Fruit fly (Drosophila melanogaster) whole organism, embryonic: Measurements from ENCODE around the gene temp.
A peak's percentile ranks its signal among the peaks of the same experiment; 100 is the strongest.

Source experiments
- Adf1 ChIP-seq: fragments of 200-800 bp; sonication (Bioruptor generic); IDR thresholded peaks from 2 replicates; pipeline ENCODE4 v1.3.6; 2022; ENCODE audit warnings: missing biosample characterization, missing genetic modification characterization
- CG10654 ChIP-seq: fragments of 200-800 bp; sonication (Bioruptor generic); optimal IDR thresholded peaks from 2 replicates; lab custom pipeline; 2016; ENCODE audit warnings: missing biosample characterization, missing genetic modification characterization
- CG11504 ChIP-seq: fragments of 200-800 bp; sonication (Bioruptor generic); optimal IDR thresholded peaks from 3 replicates; lab custom pipeline; 2019; ENCODE audit warnings: missing biosample characterization, mild to moderate bottlenecking, missing genetic modification characterization, moderate library complexity
- CG12104 ChIP-seq: fragments of 200-800 bp; sonication (Bioruptor generic); optimal IDR thresholded peaks from 3 replicates; lab custom pipeline; 2016; ENCODE audit warnings: missing biosample characterization, missing genetic modification characterization
- CG14965 ChIP-seq: fragments of 200-800 bp; sonication (Bioruptor generic); optimal IDR thresholded peaks from 2 replicates; lab custom pipeline; 2016; ENCODE audit warnings: missing biosample characterization, missing genetic modification characterization, borderline replicate concordance
- CG1602 ChIP-seq: fragments of 200-800 bp; sonication (Bioruptor generic); optimal IDR thresholded peaks from 3 replicates; lab custom pipeline; 2016; ENCODE audit warnings: missing biosample characterization, missing genetic modification characterization
- CG17328 ChIP-seq: fragments of 200-800 bp; sonication (Bioruptor generic); IDR thresholded peaks from 2 replicates; pipeline ENCODE4 v1.3.6; 2022; ENCODE audit warnings: missing biosample characterization, missing genetic modification characterization
- CG1792 ChIP-seq: fragments of 200-800 bp; sonication (Bioruptor generic); optimal IDR thresholded peaks from 2 replicates; lab custom pipeline; 2016; ENCODE audit warnings: missing biosample characterization, missing genetic modification characterization
- CG18764 ChIP-seq: fragments of 200-800 bp; sonication (Bioruptor generic); optimal IDR thresholded peaks from 3 replicates; lab custom pipeline; 2016; ENCODE audit warnings: missing biosample characterization, missing genetic modification characterization
- CG42726 ChIP-seq: fragments of 200-800 bp; sonication (Bioruptor generic); IDR thresholded peaks from 2 replicates; pipeline ENCODE4 v1.3.6; 2022; ENCODE audit warnings: missing biosample characterization, missing genetic modification characterization; ENCODE audit not compliant: partially characterized antibody
- CG6175 ChIP-seq: fragments of 200-800 bp; sonication (Bioruptor generic); IDR thresholded peaks from 3 replicates; pipeline ENCODE4 v1.3.6; 2022; ENCODE audit warnings: missing biosample characterization, missing genetic modification characterization
- CG6272 ChIP-seq: fragments of 200-800 bp; sonication (Bioruptor generic); IDR thresholded peaks from 2 replicates; pipeline ENCODE4 v1.3.6; 2022; ENCODE audit warnings: missing biosample characterization, missing genetic modification characterization
- CG7271 ChIP-seq: fragments of 200-800 bp; sonication (Bioruptor generic); optimal IDR thresholded peaks from 2 replicates; lab custom pipeline; 2018; ENCODE audit warnings: missing biosample characterization, mild to moderate bottlenecking, missing genetic modification characterization, moderate library complexity
- CG7786 ChIP-seq: fragments of 200-800 bp; sonication (Bioruptor generic); optimal IDR thresholded peaks from 2 replicates; lab custom pipeline; 2016; ENCODE audit warnings: missing biosample characterization, missing genetic modification characterization
- CG7928 ChIP-seq: fragments of 200-800 bp; sonication (Bioruptor generic); optimal IDR thresholded peaks from 2 replicates; lab custom pipeline; 2017; ENCODE audit warnings: missing biosample characterization, mild to moderate bottlenecking, missing genetic modification characterization
- CG8290 ChIP-seq, 3 experiments: fragments of 200-800 bp; sonication (Bioruptor generic); optimal IDR thresholded peaks; 2 replicates each; lab custom pipeline; 2016 to 2019; ENCODE audit warnings: missing biosample characterization in 3 of 3, missing genetic modification characterization in 3 of 3, mild to moderate bottlenecking in 2 of 3, moderate library complexity in 1 of 3
- CTCF ChIP-seq: fragments of 200-800 bp; sonication (Bioruptor generic); optimal IDR thresholded peaks from 2 replicates; lab custom pipeline; 2017; ENCODE audit warnings: missing biosample characterization, mild to moderate bottlenecking, missing genetic modification characterization, moderate library complexity
- CrebB ChIP-seq: fragments of 200-800 bp; sonication (Bioruptor generic); optimal IDR thresholded peaks from 3 replicates; lab custom pipeline; 2018; ENCODE audit warnings: missing biosample characterization, mild to moderate bottlenecking, missing genetic modification characterization
- Dad ChIP-seq: fragments of 200-800 bp; sonication (Bioruptor generic); optimal IDR thresholded peaks from 3 replicates; lab custom pipeline; 2016; ENCODE audit warnings: missing biosample characterization, missing genetic modification characterization
- Deaf1 ChIP-seq: fragments of 200-800 bp; optimal IDR thresholded peaks from 3 replicates; lab custom pipeline; 2019; ENCODE audit warnings: missing biosample characterization, mild to moderate bottlenecking, missing genetic modification characterization, moderate library complexity
- Drgx ChIP-seq: fragments of 200-800 bp; sonication (Bioruptor generic); IDR thresholded peaks from 2 replicates; pipeline ENCODE4 v1.3.6; 2022; ENCODE audit warnings: missing biosample characterization, missing genetic modification characterization
- Hmx ChIP-seq: fragments of 200-800 bp; sonication (Bioruptor generic); optimal IDR thresholded peaks from 2 replicates; lab custom pipeline; 2016; ENCODE audit warnings: missing biosample characterization, missing genetic modification characterization
- Opbp ChIP-seq: fragments of 200-800 bp; sonication (Bioruptor generic); IDR thresholded peaks from 3 replicates; pipeline ENCODE4 v1.3.6; 2022; ENCODE audit warnings: missing biosample characterization, missing genetic modification characterization; ENCODE audit not compliant: partially characterized antibody
- Sox102F ChIP-seq: fragments of 200-800 bp; sonication (Bioruptor generic); optimal IDR thresholded peaks from 2 replicates; lab custom pipeline; 2018; ENCODE audit warnings: missing biosample characterization, mild to moderate bottlenecking, missing genetic modification characterization, moderate library complexity
- Trl ChIP-seq, 3 experiments: fragments of >200 bp in 2 of 3; fragments of 200-800 bp in 1 of 3; sonication (Bioruptor generic) in 1 of 3; optimal IDR thresholded peaks; 2 replicates in 1 of 3; 3 replicates in 2 of 3; lab custom pipeline; 2016 to 2017; ENCODE audit warnings: missing biosample characterization in 1 of 3, missing genetic modification characterization in 1 of 3
- ap ChIP-seq: fragments of 200-800 bp; sonication (Bioruptor generic); IDR thresholded peaks from 2 replicates; pipeline ENCODE4 v1.3.6; 2022; ENCODE audit warnings: missing biosample characterization, missing genetic modification characterization
- ara ChIP-seq: fragments of 200-800 bp; sonication (Bioruptor generic); IDR thresholded peaks from 2 replicates; pipeline ENCODE4 v1.3.6; 2022; ENCODE audit warnings: missing biosample characterization, missing genetic modification characterization
- bbx ChIP-seq: fragments of 200-800 bp; sonication (Bioruptor generic); IDR thresholded peaks from 2 replicates; pipeline ENCODE4 v1.3.6; 2022; ENCODE audit warnings: missing biosample characterization, missing genetic modification characterization; ENCODE audit not compliant: partially characterized antibody
- chm ChIP-seq: fragments of 200-800 bp; sonication (Bioruptor generic); IDR thresholded peaks from 2 replicates; pipeline ENCODE4 v1.3.6; 2022; ENCODE audit warnings: missing biosample characterization, missing genetic modification characterization
- ci ChIP-seq: fragments of 200-800 bp; sonication (Bioruptor generic); IDR thresholded peaks from 3 replicates; pipeline ENCODE4 v1.3.6; 2022; ENCODE audit warnings: missing biosample characterization, missing genetic modification characterization
- croc ChIP-seq: fragments of 200-800 bp; sonication (Bioruptor generic); conservative IDR thresholded peaks from 3 replicates; pipeline ENCODE4 v1.3.6; 2022; ENCODE audit warnings: missing biosample characterization, missing genetic modification characterization
- dmrt11E ChIP-seq: fragments of 200-800 bp; sonication (Bioruptor generic); optimal IDR thresholded peaks from 3 replicates; lab custom pipeline; 2018; ENCODE audit warnings: missing biosample characterization, mild to moderate bottlenecking, missing genetic modification characterization, moderate library complexity
- grn ChIP-seq: fragments of 200-800 bp; sonication (Bioruptor generic); optimal IDR thresholded peaks from 3 replicates; lab custom pipeline; 2017; ENCODE audit warnings: missing biosample characterization, missing genetic modification characterization
- gsb ChIP-seq: fragments of 200-800 bp; sonication (Bioruptor generic); IDR thresholded peaks from 2 replicates; pipeline ENCODE4 v1.3.6; 2022; ENCODE audit warnings: missing biosample characterization, missing genetic modification characterization
- h ChIP-seq: fragments of >200 bp; optimal IDR thresholded peaks from 2 replicates; lab custom pipeline; 2017
- hth ChIP-seq: fragments of >200 bp; optimal IDR thresholded peaks from 2 replicates; lab custom pipeline; 2017; ENCODE audit warnings: inconsistent platforms
- kni ChIP-seq: fragments of 200-800 bp; sonication (Bioruptor generic); optimal IDR thresholded peaks from 3 replicates; lab custom pipeline; 2017; ENCODE audit warnings: mild to moderate bottlenecking, missing biosample characterization, missing genetic modification reagents, missing genetic modification characterization
- nau ChIP-seq: fragments of 200-800 bp; sonication (Bioruptor generic); optimal IDR thresholded peaks from 3 replicates; lab custom pipeline; 2017; ENCODE audit warnings: missing biosample characterization, mild to moderate bottlenecking, missing genetic modification characterization, missing genetic modification reagents
- org-1 ChIP-seq: fragments of 200-800 bp; sonication (Bioruptor generic); optimal IDR thresholded peaks from 2 replicates; lab custom pipeline; 2017; ENCODE audit warnings: missing biosample characterization, missing genetic modification characterization
- peb ChIP-seq: fragments of 200-800 bp; sonication (Bioruptor generic); IDR thresholded peaks from 2 replicates; pipeline ENCODE4 v1.3.6; 2022; ENCODE audit warnings: missing biosample characterization, missing genetic modification characterization
- pho ChIP-seq: fragments of 200-800 bp; sonication (Bioruptor generic); optimal IDR thresholded peaks from 2 replicates; lab custom pipeline; 2016; ENCODE audit warnings: missing biosample characterization, missing genetic modification characterization
- pros ChIP-seq: fragments of 200-800 bp; sonication (Bioruptor generic); optimal IDR thresholded peaks from 3 replicates; lab custom pipeline; 2019; ENCODE audit warnings: missing biosample characterization, mild to moderate bottlenecking, missing genetic modification characterization, moderate library complexity
- repo ChIP-seq: fragments of 200-800 bp; sonication (Bioruptor generic); optimal IDR thresholded peaks from 2 replicates; lab custom pipeline; 2016; ENCODE audit warnings: missing biosample characterization, missing genetic modification characterization
- ro ChIP-seq: fragments of 200-800 bp; sonication (Bioruptor generic); IDR thresholded peaks from 2 replicates; pipeline ENCODE4 v1.3.6; 2022; ENCODE audit warnings: missing biosample characterization, missing genetic modification characterization
- salm ChIP-seq: fragments of 200-800 bp; sonication (Bioruptor generic); optimal IDR thresholded peaks from 2 replicates; lab custom pipeline; 2018; ENCODE audit warnings: missing biosample characterization, mild to moderate bottlenecking, missing genetic modification characterization
- tll ChIP-seq, 2 experiments: fragments of 200-800 bp in 1 of 2; fragments of >200 bp in 1 of 2; sonication (Bioruptor generic) in 1 of 2; optimal IDR thresholded peaks; 2 replicates each; lab custom pipeline; 2017 to 2019; ENCODE audit warnings: missing biosample characterization in 2 of 2, missing genetic modification characterization in 2 of 2, mild to moderate bottlenecking in 1 of 2, moderate library complexity in 1 of 2
- toy ChIP-seq: fragments of 200-800 bp; sonication (Bioruptor generic); IDR thresholded peaks from 2 replicates; pipeline ENCODE4 v1.3.6; 2022; ENCODE audit warnings: missing biosample characterization, missing genetic modification characterization
- unc-4 ChIP-seq: fragments of 200-800 bp; sonication (Bioruptor generic); IDR thresholded peaks from 2 replicates; pipeline ENCODE4 v1.3.6; 2022; ENCODE audit warnings: missing biosample characterization, missing genetic modification characterization; ENCODE audit not compliant: partially characterized antibody
- vnd ChIP-seq: fragments of 200-800 bp; sonication (Bioruptor generic); IDR thresholded peaks from 3 replicates; pipeline ENCODE4 v1.3.6; 2022; ENCODE audit warnings: missing biosample characterization, missing genetic modification characterization; ENCODE audit not compliant: partially characterized antibody
- wdn ChIP-seq: fragments of 200-800 bp; sonication (Bioruptor generic); IDR thresholded peaks from 2 replicates; pipeline ENCODE4 v1.3.6; 2022; ENCODE audit warnings: missing biosample characterization, missing genetic modification characterization
- yki ChIP-seq: fragments of >200 bp; optimal IDR thresholded peaks from 3 replicates; lab custom pipeline; 2018
- z ChIP-seq: fragments of 200-800 bp; sonication (Bioruptor generic); IDR thresholded peaks from 3 replicates; pipeline ENCODE4 v1.3.6; 2022; ENCODE audit warnings: missing biosample characterization, missing genetic modification characterization

The temp gene

dm6 chrX:2305842-2306300, 43.6 kb upstream of the temp start (continued):
- no peak for TF ChIP-seq CG17328 (GFP tag; lab: Robert Waterston, UW)
- no peak for TF ChIP-seq Hmx (GFP tag; lab: Kevin White, UChicago)
- TF ChIP-seq ro (GFP tag; lab: Robert Waterston, UW) = no peak
- TF ChIP-seq CG8290 (GFP tag; optimal IDR thresholded peaks at IDR 0.05; lab: Kevin White, UChicago) = no peak
- no peak for TF ChIP-seq CG8290 (tag; optimal IDR thresholded peaks at IDR 0.05; lab: Kevin White, UChicago)
- no peak for TF ChIP-seq croc
- TF ChIP-seq peb (GFP tag; lab: Robert Waterston, UW) = no peak
- TF ChIP-seq Drgx (GFP tag; lab: Robert Waterston, UW) = no peak
- TF ChIP-seq org-1 (GFP tag; lab: Kevin White, UChicago) = no peak
- peak; percentile 91 to 96 for TF ChIP-seq Trl (optimal IDR thresholded peaks at IDR 0.05; lab: Kevin White, UChicago)
- TF ChIP-seq Trl (GFP tag; optimal IDR thresholded peaks at IDR 0.05; lab: Kevin White, UChicago) = no peak
- no peak for TF ChIP-seq CG10654 (GFP tag; lab: Kevin White, UChicago)
- TF ChIP-seq CG6272 = no peak
- peak; percentile 72 for TF ChIP-seq yki (lab: Kevin White, UChicago)
- no peak for TF ChIP-seq CrebB (tag; lab: Kevin White, UChicago)
- TF ChIP-seq Deaf1 (tag; lab: Kevin White, UChicago) = peak; percentile 19
- TF ChIP-seq pros (GFP tag; lab: Kevin White, UChicago) = peak; percentile 94
- TF ChIP-seq kni = peak; percentile 96
- no peak for TF ChIP-seq CG7271 (tag; lab: Kevin White, UChicago)
- TF ChIP-seq nau (GFP tag; lab: Kevin White, UChicago) = no peak
- no peak for TF ChIP-seq Opbp (GFP tag; lab: Robert Waterston, UW)
- no peak for TF ChIP-seq wdn (GFP tag; lab: Robert Waterston, UW)
- peak; percentile 27; the same call in 1 of the 2 replicates for TF ChIP-seq unc-4 (GFP tag; lab: Robert Waterston, UW)
- no peak for TF ChIP-seq ap (GFP tag; lab: Robert Waterston, UW)
- TF ChIP-seq CTCF (GFP tag; lab: Kevin White, UChicago) = no peak
- no peak for TF ChIP-seq dmrt11E
- TF ChIP-seq tll (GFP tag; optimal IDR thresholded peaks at IDR 0.05; lab: Kevin White, UChicago) = peak in 1 of 2 experiments; percentile 24
- no peak for TF ChIP-seq CG1602 (GFP tag; lab: Kevin White, UChicago)
- peak; percentile 98 for TF ChIP-seq Adf1 (GFP tag; lab: Robert Waterston, UW)
- TF ChIP-seq vnd (GFP tag; lab: Robert Waterston, UW) = no peak
- no peak for TF ChIP-seq toy (GFP tag; lab: Robert Waterston, UW)
- no peak for TF ChIP-seq CG11504 (tag; lab: Kevin White, UChicago)
- no peak for TF ChIP-seq hth (lab: Kevin White, UChicago)
- no peak for TF ChIP-seq CG6175 (GFP tag; lab: Robert Waterston, UW)
- TF ChIP-seq pho = no peak
- no peak for TF ChIP-seq bbx (GFP tag; lab: Robert Waterston, UW)
- TF ChIP-seq gsb = no peak
- no peak for TF ChIP-seq CG14965 (GFP tag; lab: Kevin White, UChicago)
- no peak for TF ChIP-seq CG7786 (GFP tag; lab: Kevin White, UChicago)
- TF ChIP-seq h (lab: Kevin White, UChicago) = no peak
- TF ChIP-seq grn (GFP tag; lab: Kevin White, UChicago) = peak; percentile 59
- TF ChIP-seq CG7928 (GFP tag; lab: Kevin White, UChicago) = no peak
- TF ChIP-seq repo = no peak
- peak; percentile 5 for TF ChIP-seq salm (tag; lab: Kevin White, UChicago)
- TF ChIP-seq ara (GFP tag; lab: Robert Waterston, UW) = no peak
- TF ChIP-seq CG42726 (GFP tag; lab: Robert Waterston, UW) = no peak
- no peak for TF ChIP-seq Sox102F (GFP tag; lab: Kevin White, UChicago)
- TF ChIP-seq CG12104 = no peak
- TF ChIP-seq CG18764 (GFP tag; lab: Kevin White, UChicago) = no peak
- TF ChIP-seq chm = peak; percentile 69; the same call in 1 of the 2 replicates
- TF ChIP-seq CG1792 = no peak
- peak; percentile 29; the same call in 1 of the 3 replicates for TF ChIP-seq ci (GFP tag; lab: Robert Waterston, UW)
- no peak for TF ChIP-seq Dad (GFP tag; lab: Kevin White, UChicago)
- peak; percentile 79 for TF ChIP-seq z (GFP tag; lab: Robert Waterston, UW)
